Fruit fly (Drosophila melanogaster) whole organism, embryonic: Measurements from ENCODE around the gene Alg2.
A peak's percentile ranks its signal among the peaks of the same experiment; 100 is the strongest.

ENCODE experiments used
- Bteb2 ChIP-seq: fragments of 200-800 bp; sonication (Bioruptor generic); optimal IDR thresholded peaks from 2 replicates; lab custom pipeline; 2016; ENCODE audit warnings: missing biosample characterization, missing genetic modification characterization
- CG12299 ChIP-seq: fragments of 200-800 bp; sonication (Bioruptor generic); optimal IDR thresholded peaks from 2 replicates; lab custom pipeline; 2018; ENCODE audit warnings: missing biosample characterization, mild to moderate bottlenecking, missing genetic modification characterization
- CG13775 ChIP-seq: fragments of 200-800 bp; sonication (Bioruptor generic); optimal IDR thresholded peaks from 3 replicates; lab custom pipeline; 2017; ENCODE audit warnings: missing biosample characterization, mild to moderate bottlenecking, missing genetic modification characterization
- CG15514 ChIP-seq: fragments of 200-800 bp; sonication (Bioruptor generic); optimal IDR thresholded peaks from 3 replicates; lab custom pipeline; 2017; ENCODE audit warnings: missing biosample characterization, missing genetic modification characterization, mild to moderate bottlenecking, moderate library complexity, missing genetic modification reagents
- CG1647 ChIP-seq: fragments of 200-800 bp; sonication (Bioruptor generic); optimal IDR thresholded peaks from 3 replicates; lab custom pipeline; 2016; ENCODE audit warnings: missing biosample characterization, missing genetic modification characterization
- CG16815 ChIP-seq: fragments of 200-800 bp; sonication (Bioruptor generic); optimal IDR thresholded peaks from 3 replicates; lab custom pipeline; 2017; ENCODE audit warnings: missing biosample characterization, mild to moderate bottlenecking, missing genetic modification characterization
- CG17829 ChIP-seq: fragments of 200-800 bp; optimal IDR thresholded peaks from 2 replicates; lab custom pipeline; 2019; ENCODE audit warnings: missing biosample characterization, mild to moderate bottlenecking, missing genetic modification characterization, moderate library complexity
- CG2116 ChIP-seq: fragments of 200-800 bp; sonication (Bioruptor generic); optimal IDR thresholded peaks from 3 replicates; lab custom pipeline; 2018; ENCODE audit warnings: missing biosample characterization, mild to moderate bottlenecking, missing genetic modification characterization
- CG2889 ChIP-seq: fragments of 200-800 bp; sonication (Bioruptor generic); IDR thresholded peaks from 3 replicates; pipeline ENCODE4 v1.3.6; 2022; ENCODE audit warnings: missing biosample characterization, missing genetic modification characterization
- CG30020 ChIP-seq: fragments of 200-800 bp; optimal IDR thresholded peaks from 2 replicates; lab custom pipeline; 2019; ENCODE audit warnings: missing biosample characterization, mild to moderate bottlenecking, missing genetic modification characterization, moderate library complexity
- CG3065 ChIP-seq: fragments of 200-800 bp; sonication (Bioruptor generic); optimal IDR thresholded peaks from 2 replicates; lab custom pipeline; 2016; ENCODE audit warnings: missing biosample characterization, missing genetic modification characterization
- CG31441 ChIP-seq: fragments of 200-800 bp; sonication (Bioruptor generic); IDR thresholded peaks from 2 replicates; pipeline ENCODE4 v1.3.6; 2022; ENCODE audit warnings: missing biosample characterization, missing genetic modification characterization
- CG3407 ChIP-seq: fragments of 200-800 bp; sonication (Bioruptor generic); optimal IDR thresholded peaks from 2 replicates; lab custom pipeline; 2018; ENCODE audit warnings: missing biosample characterization, mild to moderate bottlenecking, missing genetic modification characterization
- CG3847 ChIP-seq: fragments of 200-800 bp; sonication (Bioruptor generic); IDR thresholded peaks from 2 replicates; pipeline ENCODE4 v1.3.6; 2022; ENCODE audit warnings: missing biosample characterization, missing genetic modification characterization
- CG5180 ChIP-seq: fragments of 200-800 bp; sonication (Bioruptor generic); optimal IDR thresholded peaks from 3 replicates; lab custom pipeline; 2017; ENCODE audit warnings: missing biosample characterization, missing genetic modification characterization, mild to moderate bottlenecking, moderate library complexity, missing genetic modification reagents
- CG7556 ChIP-seq: fragments of 200-800 bp; sonication (Bioruptor generic); optimal IDR thresholded peaks from 2 replicates; lab custom pipeline; 2017; ENCODE audit warnings: missing biosample characterization, mild to moderate bottlenecking, missing genetic modification characterization
- Dll ChIP-seq: fragments of 200-800 bp; sonication (Bioruptor generic); IDR thresholded peaks from 4 replicates; pipeline ENCODE4 v1.3.6; 2022; ENCODE audit warnings: missing biosample characterization, missing genetic modification characterization; ENCODE audit not compliant: partially characterized antibody
- E2f2 ChIP-seq: fragments of 200-800 bp; sonication (Bioruptor generic); IDR thresholded peaks from 2 replicates; pipeline ENCODE4 v1.3.6; 2022; ENCODE audit warnings: missing biosample characterization, missing genetic modification characterization
- Fer1 ChIP-seq: fragments of 200-800 bp; sonication (Bioruptor generic); optimal IDR thresholded peaks from 2 replicates; lab custom pipeline; 2017; ENCODE audit warnings: missing biosample characterization, mild to moderate bottlenecking, missing genetic modification characterization
- Hmx ChIP-seq: fragments of 200-800 bp; sonication (Bioruptor generic); optimal IDR thresholded peaks from 2 replicates; lab custom pipeline; 2016; ENCODE audit warnings: missing biosample characterization, missing genetic modification characterization
- Hr3 ChIP-seq: fragments of 200-800 bp; sonication (Bioruptor generic); optimal IDR thresholded peaks from 3 replicates; lab custom pipeline; 2016; ENCODE audit warnings: missing biosample characterization, missing genetic modification characterization
- Hr51 ChIP-seq, 2 experiments: fragments of 200-800 bp; sonication (Bioruptor generic); optimal IDR thresholded peaks; 2 replicates in 1 of 2; 3 replicates in 1 of 2; lab custom pipeline; 2016 to 2018; ENCODE audit warnings: missing biosample characterization in 2 of 2, missing genetic modification characterization in 2 of 2, mild to moderate bottlenecking in 1 of 2, moderate library complexity in 1 of 2
- Hr78 ChIP-seq, 2 experiments: fragments of 200-800 bp in 1 of 2; fragments of >200 bp in 1 of 2; sonication (Bioruptor generic) in 1 of 2; optimal IDR thresholded peaks; 2 replicates each; lab custom pipeline; 2017 to 2019; ENCODE audit warnings: missing biosample characterization in 2 of 2, missing genetic modification characterization in 2 of 2, mild to moderate bottlenecking in 1 of 2, moderate library complexity in 1 of 2
- Lpt ChIP-seq: fragments of >200 bp; optimal IDR thresholded peaks from 2 replicates; lab custom pipeline; 2018; ENCODE audit warnings: missing biosample characterization, missing genetic modification characterization
- Nf-YA ChIP-seq: fragments of 200-800 bp; sonication (Bioruptor generic); IDR thresholded peaks from 2 replicates; pipeline ENCODE4 v1.3.6; 2022; ENCODE audit warnings: missing biosample characterization, missing genetic modification characterization
- Nf-YB ChIP-seq: fragments of 200-800 bp; sonication (Bioruptor generic); optimal IDR thresholded peaks from 3 replicates; lab custom pipeline; 2019; ENCODE audit warnings: missing biosample characterization, mild to moderate bottlenecking, missing genetic modification characterization, moderate library complexity
- Pdp1 ChIP-seq, 2 experiments: fragments of 200-800 bp; sonication (Bioruptor generic); optimal IDR thresholded peaks; 3 replicates each; lab custom pipeline; 2016; ENCODE audit warnings: missing biosample characterization in 2 of 2, missing genetic modification characterization in 2 of 2, mild to moderate bottlenecking in 1 of 2, moderate library complexity in 1 of 2
- Rfx ChIP-seq: fragments of 200-800 bp; sonication (Bioruptor generic); IDR thresholded peaks from 2 replicates; pipeline ENCODE4 v1.3.6; 2022; ENCODE audit warnings: missing biosample characterization, missing genetic modification characterization
- Ssrp ChIP-seq: fragments of 200-800 bp; sonication (Bioruptor generic); optimal IDR thresholded peaks from 2 replicates; lab custom pipeline; 2018; ENCODE audit warnings: missing biosample characterization, mild to moderate bottlenecking, missing genetic modification characterization, moderate library complexity
- Stat92E ChIP-seq, 3 experiments: fragments of >200 bp in 2 of 3; fragments of 200-800 bp in 1 of 3; sonication (Bioruptor generic) in 1 of 3; optimal IDR thresholded peaks; 2 replicates each; lab custom pipeline; 2017 to 2019; ENCODE audit warnings: missing biosample characterization in 3 of 3, missing genetic modification characterization in 3 of 3, mild to moderate bottlenecking in 1 of 3, moderate library complexity in 1 of 3
- ash1 ChIP-seq: fragments of 200-800 bp; sonication (Bioruptor generic); optimal IDR thresholded peaks from 2 replicates; lab custom pipeline; 2018; ENCODE audit warnings: missing biosample characterization, mild to moderate bottlenecking, missing genetic modification characterization
- az2 ChIP-seq: fragments of 200-800 bp; sonication (Bioruptor generic); optimal IDR thresholded peaks from 3 replicates; lab custom pipeline; 2016; ENCODE audit warnings: missing biosample characterization, missing genetic modification characterization
- chinmo ChIP-seq: fragments of 200-800 bp; sonication (Bioruptor generic); IDR thresholded peaks from 4 replicates; pipeline ENCODE4 v1.3.6; 2022; ENCODE audit warnings: missing biosample characterization, missing genetic modification characterization; ENCODE audit not compliant: partially characterized antibody
- dmrt11E ChIP-seq: fragments of 200-800 bp; sonication (Bioruptor generic); optimal IDR thresholded peaks from 3 replicates; lab custom pipeline; 2018; ENCODE audit warnings: missing biosample characterization, mild to moderate bottlenecking, missing genetic modification characterization, moderate library complexity
- esg ChIP-seq: fragments of 200-800 bp; sonication (Bioruptor generic); conservative IDR thresholded peaks from 2 replicates; pipeline ENCODE4 v1.3.6; 2022; ENCODE audit warnings: missing biosample characterization, missing genetic modification characterization
- eve ChIP-seq, 2 experiments: fragments of >200 bp; optimal IDR thresholded peaks; 2 replicates each; lab custom pipeline; 2017; ENCODE audit warnings: missing biosample characterization in 2 of 2, missing genetic modification characterization in 2 of 2
- gfzf ChIP-seq: fragments of 200-800 bp; sonication (Bioruptor generic); optimal IDR thresholded peaks from 2 replicates; lab custom pipeline; 2016; ENCODE audit warnings: missing biosample characterization, mild to moderate bottlenecking, missing genetic modification characterization, moderate library complexity
- h ChIP-seq: fragments of >200 bp; optimal IDR thresholded peaks from 2 replicates; lab custom pipeline; 2017
- knrl ChIP-seq: fragments of 200-800 bp; sonication (Bioruptor generic); IDR thresholded peaks from 3 replicates; pipeline ENCODE4 v1.3.6; 2022; ENCODE audit warnings: missing biosample characterization, missing genetic modification characterization; ENCODE audit not compliant: partially characterized antibody
- lola ChIP-seq, 3 experiments: fragments of >200 bp in 2 of 3; fragments of 200-800 bp in 1 of 3; sonication (Bioruptor generic) in 1 of 3; optimal IDR thresholded peaks; 2 replicates each; lab custom pipeline; 2017 to 2019; ENCODE audit warnings: missing biosample characterization in 3 of 3, missing genetic modification characterization in 3 of 3, mild to moderate bottlenecking in 1 of 3, moderate library complexity in 1 of 3
- nom ChIP-seq: fragments of 200-800 bp; sonication (Bioruptor generic); optimal IDR thresholded peaks from 2 replicates; lab custom pipeline; 2017; ENCODE audit warnings: missing biosample characterization, missing genetic modification characterization, mild to moderate bottlenecking, moderate library complexity, missing genetic modification reagents
- pzg ChIP-seq: fragments of 200-800 bp; sonication (Bioruptor generic); optimal IDR thresholded peaks from 3 replicates; lab custom pipeline; 2018; ENCODE audit warnings: missing biosample characterization, mild to moderate bottlenecking, missing genetic modification characterization, moderate library complexity
- sens ChIP-seq: fragments of 200-800 bp; sonication (Bioruptor generic); peaks from one replicate; lab custom pipeline; 2016; ENCODE audit warnings: missing biosample characterization, missing genetic modification characterization
- seq ChIP-seq: fragments of 200-800 bp; sonication (Bioruptor generic); IDR thresholded peaks from 2 replicates; pipeline ENCODE4 v1.3.6; 2022; ENCODE audit warnings: missing biosample characterization, missing genetic modification characterization
- tin ChIP-seq: fragments of 200-800 bp; sonication (Bioruptor generic); optimal IDR thresholded peaks from 3 replicates; lab custom pipeline; 2016; ENCODE audit warnings: missing biosample characterization, missing genetic modification characterization
- usp ChIP-seq: fragments of >200 bp; optimal IDR thresholded peaks from 2 replicates; lab custom pipeline; 2017; ENCODE audit warnings: missing biosample characterization, missing genetic modification characterization

The Alg2 gene

dm6 chr3L:3157651-3158050 lies 14.0 kb downstream of the Alg2 start:
- TF ChIP-seq usp (no peak), ash1 (GFP tag; lab: Kevin White, UChicago) (no peak), esg (GFP tag; lab: Robert Waterston, UW) (no peak), CG2889 (GFP tag; lab: Robert Waterston, UW) (no peak), Bteb2 (no peak), Hr78 (GFP tag; optimal IDR thresholded peaks at IDR 0.05; lab: Kevin White, UChicago) (no peak), Nf-YB (no peak), Nf-YA (GFP tag; lab: Robert Waterston, UW) (no peak), Hr51 (GFP tag; optimal IDR thresholded peaks at IDR 0.05; lab: Kevin White, UChicago) (no peak), CG16815 (GFP tag; lab: Kevin White, UChicago) (no peak), CG1647 (GFP tag; lab: Kevin White, UChicago) (no peak), Lpt (GFP tag; lab: Kevin White, UChicago) (no peak), CG3065 (no peak)
- TF ChIP-seq, all 482 proteins: peak for 0

- TF ChIP-seq CG12299 (tag; lab: Kevin White, UChicago) (no peak), pzg (peak; percentile 35), lola (GFP tag; optimal IDR thresholded peaks at IDR 0.05; lab: Kevin White, UChicago) (peak in 1 of 3 experiments; percentile 51), Hr3 (GFP tag; lab: Kevin White, UChicago) (peak; percentile 46), Rfx (GFP tag; lab: Robert Waterston, UW) (peak; percentile 22; the same call in 1 of the 2 replicates), eve (GFP tag; optimal IDR thresholded peaks at IDR 0.05; lab: Kevin White, UChicago) (no peak), CG3847 (0 out of 2 replicates have a peak, but pooled peaks have one; percentile 5), CG2116 (GFP tag; lab: Kevin White, UChicago) (peak; percentile 39), CG17829 (tag; lab: Kevin White, UChicago) (peak; percentile 46), CG30020 (tag; lab: Kevin White, UChicago) (peak; percentile 92), CG15514 (GFP tag; lab: Kevin White, UChicago) (peak; percentile 11), h (lab: Kevin White, UChicago) (no peak), Stat92E (GFP tag; optimal IDR thresholded peaks at IDR 0.05; lab: Kevin White, UChicago) (peak in 1 of 3 experiments; percentile 43), E2f2 (GFP tag; lab: Robert Waterston, UW) (0 out of 2 replicates have a peak, but pooled peaks have one; percentile 13), Fer1 (GFP tag; lab: Kevin White, UChicago) (no peak), Pdp1 (GFP tag; optimal IDR thresholded peaks at IDR 0.05; lab: Kevin White, UChicago) (peak in 1 of 2 experiments; percentile 97), nom (GFP tag; lab: Kevin White, UChicago) (no peak), CG31441 (no peak), CG7556 (GFP tag; lab: Kevin White, UChicago) (peak; percentile 24), gfzf (peak; percentile 45), knrl (GFP tag; lab: Robert Waterston, UW) (no peak), sens (GFP tag; lab: Kevin White, UChicago) (peak; percentile 87), Ssrp (tag; lab: Kevin White, UChicago) (peak; percentile 10), Dll (0 out of 4 replicates have a peak, but pooled peaks have one; percentile 14), az2 (GFP tag; lab: Kevin White, UChicago) (peak; percentile 25), dmrt11E (tag; lab: Kevin White, UChicago) (peak; percentile 40), CG13775 (GFP tag; lab: Kevin White, UChicago) (peak; percentile 6), tin (GFP tag; lab: Kevin White, UChicago) (no peak), seq (0 out of 2 replicates have a peak, but pooled peaks have one; percentile 23), CG5180 (no peak), Hmx (GFP tag; lab: Kevin White, UChicago) (no peak), chinmo (GFP tag; lab: Robert Waterston, UW) (0 out of 4 replicates have a peak, but pooled peaks have one; percentile 29), CG3407 (GFP tag; lab: Kevin White, UChicago) (no peak)
Measured at dm6 chr3L:3159309-3160194, 15.9 kb downstream of the Alg2 start, which contains the start of the genes ND-30 and CG15812. Gene ND-30, minus strand, starts transcription at chr3L:3159578. Gene CG15812, plus strand, starts transcription at chr3L:3159991.
